Worm (Caenorhabditis elegans): ENCODE results near the gene K07E3.2.

DNA sequence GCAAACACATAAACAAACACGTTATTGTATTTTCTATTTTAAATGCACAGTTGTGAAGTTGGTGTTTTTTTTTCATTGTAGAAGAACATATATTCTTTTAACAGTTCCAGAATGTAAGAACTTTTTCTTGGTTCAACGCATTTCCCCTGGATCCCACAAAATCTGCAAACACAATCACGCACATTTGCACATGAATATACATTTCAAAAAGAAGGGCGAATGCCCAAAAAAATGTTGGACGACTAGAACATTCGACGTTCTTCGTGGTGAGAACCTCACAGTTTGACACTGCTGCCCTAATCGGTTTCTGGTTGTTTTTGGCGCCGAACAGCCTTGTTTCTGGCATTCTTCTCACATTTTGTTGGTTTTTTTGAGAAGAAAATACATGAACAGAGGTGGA, 5.4 kb downstream of the K07E3.2 start:
- TF ChIP-seq skn-1 (tag; optimal IDR thresholded peaks at IDR 0.05) (no peak), pqm-1 (tag; optimal IDR thresholded peaks at IDR 0.05) (no peak)
